Fruit fly (Drosophila melanogaster) Kc167 (cell line): Measurements from ENCODE around the gene Ubc2.

ENCODE experiments used
- Myc ChIP-seq: fragments of >200 bp; optimal IDR thresholded peaks from 2 replicates; lab custom pipeline; 2017; ENCODE audit warnings: missing external identifiers
- Sin3A ChIP-seq: fragments of >200 bp; optimal IDR thresholded peaks from 2 replicates; lab custom pipeline; 2018; ENCODE audit warnings: missing external identifiers
- h ChIP-seq: fragments of >200 bp; optimal IDR thresholded peaks from 3 replicates; lab custom pipeline; 2018; ENCODE audit warnings: missing external identifiers
- insv ChIP-seq: fragments of >200 bp; optimal IDR thresholded peaks from 3 replicates; lab custom pipeline; 2018; ENCODE audit warnings: missing external identifiers
- psq ChIP-seq: fragments of >200 bp; optimal IDR thresholded peaks from 2 replicates; lab custom pipeline; 2017; ENCODE audit warnings: missing external identifiers
- ttk ChIP-seq: sonication (Bioruptor generic); optimal IDR thresholded peaks from 2 replicates; lab custom pipeline; 2017; ENCODE audit warnings: missing external identifiers

The Ubc2 gene

dm6 chr2L:10749607-10750467, 18.0 kb downstream of the Ubc2 start:
- TF ChIP-seq h (lab: Kevin White, UChicago), result no peak
- TF ChIP-seq insv (lab: Kevin White, UChicago), result no peak
- TF ChIP-seq Sin3A, result no peak
- TF ChIP-seq Myc, result no peak
- no peak for TF ChIP-seq ttk (lab: Kevin White, UChicago)
- no peak for TF ChIP-seq psq (lab: Kevin White, UChicago)

- no peak for TF ChIP-seq psq (lab: Kevin White, UChicago)
- no peak for TF ChIP-seq h (lab: Kevin White, UChicago)
- no peak for TF ChIP-seq ttk (lab: Kevin White, UChicago)
- no peak for TF ChIP-seq insv (lab: Kevin White, UChicago)
- TF ChIP-seq Myc, result no peak
- no peak for TF ChIP-seq Sin3A
These were observed 19.6 kb downstream of the Ubc2 start for dm6 chr2L:10748218-10748617.

- TF ChIP-seq Sin3A, result no peak
- no peak for TF ChIP-seq Myc
- TF ChIP-seq insv (lab: Kevin White, UChicago), result no peak
- no peak for TF ChIP-seq h (lab: Kevin White, UChicago)
- no peak for TF ChIP-seq ttk (lab: Kevin White, UChicago)
- no peak for TF ChIP-seq psq (lab: Kevin White, UChicago)
These were observed 24.1 kb downstream of the Ubc2 start, which contains the start of gene CG6729 for dm6 chr2L:10743714-10744113. CG6729 (minus strand) TSS chr2L:10743935.

dm6 chr2L:10736993-10737756, 30.6 kb downstream of the Ubc2 start, which contains the start of the genes Vha16-5 and CG12299:
Vha16-5 (minus strand) TSS chr2L:10737043.
CG12299 (plus strand) TSS chr2L:10737345.
- TF ChIP-seq insv (lab: Kevin White, UChicago) (no peak), Myc (no peak), Sin3A (no peak), psq (lab: Kevin White, UChicago) (no peak), ttk (lab: Kevin White, UChicago) (no peak), h (lab: Kevin White, UChicago) (no peak)

dm6 chr2L:10735923-10736322, 31.9 kb downstream of the Ubc2 start, which contains the start of gene Nup107:
Nup107 (minus strand) TSS chr2L:10736071.
- TF ChIP-seq ttk (lab: Kevin White, UChicago), result no peak
- no peak for TF ChIP-seq insv (lab: Kevin White, UChicago)
- TF ChIP-seq h (lab: Kevin White, UChicago), result no peak
- TF ChIP-seq Myc, result no peak
- no peak for TF ChIP-seq Sin3A
- no peak for TF ChIP-seq psq (lab: Kevin White, UChicago)

- TF ChIP-seq ttk (lab: Kevin White, UChicago), result no peak
- TF ChIP-seq psq (lab: Kevin White, UChicago), result no peak
- no peak for TF ChIP-seq Sin3A
- no peak for TF ChIP-seq Myc
- TF ChIP-seq insv (lab: Kevin White, UChicago), result no peak
- TF ChIP-seq h (lab: Kevin White, UChicago), result no peak
These were observed 35.4 kb downstream of the Ubc2 start, which contains the start of the genes EMC3 and Dpy-30L1 for dm6 chr2L:10732343-10732808. EMC3 (minus strand) TSS chr2L:10732423. Dpy-30L1 (plus strand) TSS chr2L:10732653.

- TF ChIP-seq Myc, result no peak
- TF ChIP-seq h (lab: Kevin White, UChicago), result no peak
- no peak for TF ChIP-seq ttk (lab: Kevin White, UChicago)
- no peak for TF ChIP-seq insv (lab: Kevin White, UChicago)
- no peak for TF ChIP-seq psq (lab: Kevin White, UChicago)
These were observed 37.9 kb downstream of the Ubc2 start, which contains the start of gene CG17118 for dm6 chr2L:10729955-10730354. CG17118 (plus strand) TSS chr2L:10730255.

- no peak for TF ChIP-seq psq (lab: Kevin White, UChicago)
- TF ChIP-seq ttk (lab: Kevin White, UChicago), result no peak
- no peak for TF ChIP-seq insv (lab: Kevin White, UChicago)
- TF ChIP-seq Myc, result no peak
- no peak for TF ChIP-seq Sin3A
- no peak for TF ChIP-seq h (lab: Kevin White, UChicago)
These were observed 39.1 kb downstream of the Ubc2 start, which contains the start of gene CG6443 for dm6 chr2L:10728751-10729150. CG6443 (plus strand) TSS chr2L:10728978.

dm6 chr2L:10723903-10724302, 43.9 kb downstream of the Ubc2 start, which contains the start of gene CG6431:
CG6431 (plus strand) TSS chr2L:10724203.
- TF ChIP-seq ttk (lab: Kevin White, UChicago) (no peak), psq (lab: Kevin White, UChicago) (no peak), Myc (no peak)

- TF ChIP-seq Myc, result no peak
- TF ChIP-seq insv (lab: Kevin White, UChicago), result no peak
- no peak for TF ChIP-seq ttk (lab: Kevin White, UChicago)
- TF ChIP-seq psq (lab: Kevin White, UChicago), result no peak
- TF ChIP-seq Sin3A, result no peak
- TF ChIP-seq h (lab: Kevin White, UChicago), result no peak
These were observed 46.3 kb downstream of the Ubc2 start for dm6 chr2L:10721535-10721934.
